Fruit fly (Drosophila melanogaster) whole organism, embryonic: Measurements from ENCODE around the gene Irbp18.

ENCODE experiments used
- CG10321 ChIP-seq: fragments of 200-800 bp; sonication (Bioruptor generic); IDR thresholded peaks from 2 replicates; pipeline ENCODE4 v1.3.6; 2022; ENCODE audit warnings: missing biosample characterization, missing genetic modification characterization
- CG11695 ChIP-seq: fragments of 200-800 bp; sonication (Bioruptor generic); IDR thresholded peaks from 3 replicates; pipeline ENCODE4 v1.3.6; 2022; ENCODE audit warnings: missing biosample characterization, missing genetic modification characterization
- CG12155 ChIP-seq: fragments of 200-800 bp; sonication (Bioruptor generic); optimal IDR thresholded peaks from 3 replicates; lab custom pipeline; 2016; ENCODE audit warnings: missing biosample characterization, missing genetic modification characterization
- CG12769 ChIP-seq: fragments of 200-800 bp; sonication (Bioruptor generic); optimal IDR thresholded peaks from 2 replicates; lab custom pipeline; 2019; ENCODE audit warnings: missing biosample characterization, mild to moderate bottlenecking, missing genetic modification characterization, moderate library complexity
- CG13287 ChIP-seq: fragments of 200-800 bp; sonication (Bioruptor generic); IDR thresholded peaks from 2 replicates; pipeline ENCODE4 v1.3.6; 2022; ENCODE audit warnings: missing biosample characterization, missing genetic modification characterization; ENCODE audit not compliant: partially characterized antibody
- CG14667 ChIP-seq: fragments of 200-800 bp; sonication (Bioruptor generic); IDR thresholded peaks from 2 replicates; pipeline ENCODE4 v1.3.6; 2022; ENCODE audit warnings: missing biosample characterization, missing genetic modification characterization
- CG14965 ChIP-seq: fragments of 200-800 bp; sonication (Bioruptor generic); optimal IDR thresholded peaks from 2 replicates; lab custom pipeline; 2016; ENCODE audit warnings: missing biosample characterization, missing genetic modification characterization, borderline replicate concordance
- CG16779 ChIP-seq: fragments of 200-800 bp; sonication (Bioruptor generic); IDR thresholded peaks from 2 replicates; pipeline ENCODE4 v1.3.6; 2022; ENCODE audit warnings: missing biosample characterization, missing genetic modification characterization
- CG18619 ChIP-seq: fragments of 200-800 bp; sonication (Bioruptor generic); optimal IDR thresholded peaks from 3 replicates; lab custom pipeline; 2017; ENCODE audit warnings: missing biosample characterization, mild to moderate bottlenecking, missing genetic modification characterization
- CG2678 ChIP-seq: fragments of 200-800 bp; sonication (Bioruptor generic); optimal IDR thresholded peaks from 3 replicates; lab custom pipeline; 2019; ENCODE audit warnings: missing biosample characterization, mild to moderate bottlenecking, missing genetic modification characterization, moderate library complexity
- CG31365 ChIP-seq: fragments of 200-800 bp; sonication (Bioruptor generic); optimal IDR thresholded peaks from 2 replicates; lab custom pipeline; 2018; ENCODE audit warnings: missing biosample characterization, mild to moderate bottlenecking, missing genetic modification characterization
- CG34224 ChIP-seq: fragments of 200-800 bp; sonication (Bioruptor generic); IDR thresholded peaks from 3 replicates; pipeline ENCODE4 v1.3.6; 2022; ENCODE audit warnings: missing biosample characterization, missing genetic modification characterization; ENCODE audit not compliant: partially characterized antibody
- CG6175 ChIP-seq: fragments of 200-800 bp; sonication (Bioruptor generic); IDR thresholded peaks from 3 replicates; pipeline ENCODE4 v1.3.6; 2022; ENCODE audit warnings: missing biosample characterization, missing genetic modification characterization
- CG9215 ChIP-seq: fragments of 200-800 bp; sonication (Bioruptor generic); IDR thresholded peaks from 2 replicates; pipeline ENCODE4 v1.3.6; 2022; ENCODE audit warnings: missing biosample characterization, missing genetic modification characterization
- Dad ChIP-seq: fragments of 200-800 bp; sonication (Bioruptor generic); optimal IDR thresholded peaks from 3 replicates; lab custom pipeline; 2016; ENCODE audit warnings: missing biosample characterization, missing genetic modification characterization
- Deaf1 ChIP-seq: fragments of 200-800 bp; optimal IDR thresholded peaks from 3 replicates; lab custom pipeline; 2019; ENCODE audit warnings: missing biosample characterization, mild to moderate bottlenecking, missing genetic modification characterization, moderate library complexity
- Hr3 ChIP-seq: fragments of 200-800 bp; sonication (Bioruptor generic); optimal IDR thresholded peaks from 3 replicates; lab custom pipeline; 2016; ENCODE audit warnings: missing biosample characterization, missing genetic modification characterization
- Opbp ChIP-seq: fragments of 200-800 bp; sonication (Bioruptor generic); IDR thresholded peaks from 3 replicates; pipeline ENCODE4 v1.3.6; 2022; ENCODE audit warnings: missing biosample characterization, missing genetic modification characterization; ENCODE audit not compliant: partially characterized antibody
- Ptx1 ChIP-seq: fragments of 200-800 bp; sonication (Bioruptor generic); IDR thresholded peaks from 2 replicates; pipeline ENCODE4 v1.3.6; 2022; ENCODE audit warnings: missing biosample characterization, missing genetic modification characterization
- Six4 ChIP-seq: fragments of 200-800 bp; sonication (Bioruptor generic); optimal IDR thresholded peaks from 2 replicates; lab custom pipeline; 2016; ENCODE audit warnings: missing biosample characterization, missing genetic modification characterization
- Sox102F ChIP-seq: fragments of 200-800 bp; sonication (Bioruptor generic); optimal IDR thresholded peaks from 2 replicates; lab custom pipeline; 2018; ENCODE audit warnings: missing biosample characterization, mild to moderate bottlenecking, missing genetic modification characterization, moderate library complexity
- Tbp ChIP-seq: fragments of >200 bp; optimal IDR thresholded peaks from 2 replicates; lab custom pipeline; 2018; ENCODE audit warnings: missing biosample characterization, missing genetic modification characterization
- aop ChIP-seq: fragments of 200-800 bp; sonication (Bioruptor generic); IDR thresholded peaks from 2 replicates; pipeline ENCODE4 v1.3.6; 2022; ENCODE audit warnings: missing biosample characterization, missing genetic modification characterization
- ash1 ChIP-seq: fragments of 200-800 bp; sonication (Bioruptor generic); optimal IDR thresholded peaks from 2 replicates; lab custom pipeline; 2018; ENCODE audit warnings: missing biosample characterization, mild to moderate bottlenecking, missing genetic modification characterization
- ato ChIP-seq: fragments of 200-800 bp; sonication (Bioruptor generic); IDR thresholded peaks from 2 replicates; pipeline ENCODE4 v1.3.6; 2022; ENCODE audit warnings: missing biosample characterization, missing genetic modification characterization; ENCODE audit not compliant: partially characterized antibody
- bigmax ChIP-seq: fragments of 200-800 bp; sonication (Bioruptor generic); optimal IDR thresholded peaks from 2 replicates; lab custom pipeline; 2018; ENCODE audit warnings: missing biosample characterization, mild to moderate bottlenecking, missing genetic modification characterization
- chinmo ChIP-seq: fragments of 200-800 bp; sonication (Bioruptor generic); IDR thresholded peaks from 4 replicates; pipeline ENCODE4 v1.3.6; 2022; ENCODE audit warnings: missing biosample characterization, missing genetic modification characterization; ENCODE audit not compliant: partially characterized antibody
- dati ChIP-seq: fragments of 200-800 bp; sonication (Bioruptor generic); IDR thresholded peaks from 2 replicates; pipeline ENCODE4 v1.3.6; 2022; ENCODE audit warnings: missing biosample characterization, missing genetic modification characterization
- disco-r ChIP-seq: fragments of 200-800 bp; sonication (Bioruptor generic); optimal IDR thresholded peaks from 2 replicates; lab custom pipeline; 2016; ENCODE audit warnings: missing biosample characterization, missing genetic modification characterization
- dmrt11E ChIP-seq: fragments of 200-800 bp; sonication (Bioruptor generic); optimal IDR thresholded peaks from 3 replicates; lab custom pipeline; 2018; ENCODE audit warnings: missing biosample characterization, mild to moderate bottlenecking, missing genetic modification characterization, moderate library complexity
- dysf ChIP-seq: fragments of 200-800 bp; sonication (Bioruptor generic); IDR thresholded peaks from 3 replicates; pipeline ENCODE4 v1.3.6; 2022; ENCODE audit warnings: missing biosample characterization, missing genetic modification characterization
- emc ChIP-seq: fragments of 200-800 bp; sonication (Bioruptor generic); optimal IDR thresholded peaks from 2 replicates; lab custom pipeline; 2016; ENCODE audit warnings: missing biosample characterization, missing genetic modification characterization
- fu2 ChIP-seq: fragments of 200-800 bp; sonication (Bioruptor generic); optimal IDR thresholded peaks from 2 replicates; lab custom pipeline; 2016; ENCODE audit warnings: missing biosample characterization, missing genetic modification characterization
- kah ChIP-seq: fragments of 200-800 bp; sonication (Bioruptor generic); optimal IDR thresholded peaks from 2 replicates; lab custom pipeline; 2018; ENCODE audit warnings: missing biosample characterization, mild to moderate bottlenecking, missing genetic modification characterization
- lov ChIP-seq, 2 experiments: fragments of 200-800 bp in 1 of 2; fragments of >200 bp in 1 of 2; sonication (Bioruptor generic) in 1 of 2; IDR thresholded peaks in 1 of 2; optimal IDR thresholded peaks in 1 of 2; 2 replicates in 1 of 2; 3 replicates in 1 of 2; pipeline versions ENCODE4 v1.3.6 to Lab custom; 2017 to 2022; ENCODE audit warnings: missing biosample characterization in 1 of 2, missing genetic modification characterization in 1 of 2
- mam ChIP-seq: fragments of 200-800 bp; sonication (Bioruptor generic); optimal IDR thresholded peaks from 3 replicates; lab custom pipeline; 2016; ENCODE audit warnings: missing biosample characterization, missing genetic modification characterization
- nerfin-1 ChIP-seq: fragments of 200-800 bp; sonication (Bioruptor generic); optimal IDR thresholded peaks from 3 replicates; lab custom pipeline; 2019; ENCODE audit warnings: missing biosample characterization, mild to moderate bottlenecking, missing genetic modification characterization, moderate library complexity
- nerfin-2 ChIP-seq: fragments of 200-800 bp; sonication (Bioruptor generic); IDR thresholded peaks from 2 replicates; pipeline ENCODE4 v1.3.6; 2022; ENCODE audit warnings: missing biosample characterization, missing genetic modification characterization; ENCODE audit not compliant: partially characterized antibody
- pho ChIP-seq: fragments of 200-800 bp; sonication (Bioruptor generic); optimal IDR thresholded peaks from 2 replicates; lab custom pipeline; 2016; ENCODE audit warnings: missing biosample characterization, missing genetic modification characterization
- pros ChIP-seq: fragments of 200-800 bp; sonication (Bioruptor generic); optimal IDR thresholded peaks from 3 replicates; lab custom pipeline; 2019; ENCODE audit warnings: missing biosample characterization, mild to moderate bottlenecking, missing genetic modification characterization, moderate library complexity
- rib ChIP-seq: fragments of 200-800 bp; sonication (Bioruptor generic); IDR thresholded peaks from 2 replicates; pipeline ENCODE4 v1.3.6; 2022; ENCODE audit warnings: missing biosample characterization, missing genetic modification characterization
- row ChIP-seq: fragments of 200-800 bp; sonication (Bioruptor generic); IDR thresholded peaks from 3 replicates; pipeline ENCODE4 v1.3.6; 2022; ENCODE audit warnings: missing biosample characterization, missing genetic modification characterization
- sd ChIP-seq: fragments of 200-800 bp; sonication (Bioruptor generic); optimal IDR thresholded peaks from 3 replicates; lab custom pipeline; 2018; ENCODE audit warnings: missing biosample characterization, mild to moderate bottlenecking, missing genetic modification characterization, moderate library complexity
- sim ChIP-seq: fragments of 200-800 bp; sonication (Bioruptor generic); IDR thresholded peaks from 2 replicates; pipeline ENCODE4 v1.3.6; 2022; ENCODE audit warnings: missing biosample characterization, missing genetic modification characterization
- sob ChIP-seq: fragments of 200-800 bp; sonication (Bioruptor generic); IDR thresholded peaks from 2 replicates; pipeline ENCODE4 v1.3.6; 2022; ENCODE audit warnings: missing biosample characterization, missing genetic modification characterization
- sr ChIP-seq: fragments of 200-800 bp; sonication (Bioruptor generic); IDR thresholded peaks from 3 replicates; pipeline ENCODE4 v1.3.6; 2022; ENCODE audit warnings: missing biosample characterization, missing genetic modification characterization
- trem ChIP-seq: fragments of 200-800 bp; optimal IDR thresholded peaks from 3 replicates; lab custom pipeline; 2019; ENCODE audit warnings: missing biosample characterization, mild to moderate bottlenecking, missing genetic modification characterization, moderate library complexity
- wdn ChIP-seq: fragments of 200-800 bp; sonication (Bioruptor generic); IDR thresholded peaks from 2 replicates; pipeline ENCODE4 v1.3.6; 2022; ENCODE audit warnings: missing biosample characterization, missing genetic modification characterization
- yki ChIP-seq: fragments of >200 bp; optimal IDR thresholded peaks from 3 replicates; lab custom pipeline; 2018
- zen2 ChIP-seq: fragments of 200-800 bp; sonication (Bioruptor generic); IDR thresholded peaks from 3 replicates; pipeline ENCODE4 v1.3.6; 2022; ENCODE audit warnings: missing biosample characterization, missing genetic modification characterization; ENCODE audit not compliant: partially characterized antibody

Irbp18 gene

DNA sequence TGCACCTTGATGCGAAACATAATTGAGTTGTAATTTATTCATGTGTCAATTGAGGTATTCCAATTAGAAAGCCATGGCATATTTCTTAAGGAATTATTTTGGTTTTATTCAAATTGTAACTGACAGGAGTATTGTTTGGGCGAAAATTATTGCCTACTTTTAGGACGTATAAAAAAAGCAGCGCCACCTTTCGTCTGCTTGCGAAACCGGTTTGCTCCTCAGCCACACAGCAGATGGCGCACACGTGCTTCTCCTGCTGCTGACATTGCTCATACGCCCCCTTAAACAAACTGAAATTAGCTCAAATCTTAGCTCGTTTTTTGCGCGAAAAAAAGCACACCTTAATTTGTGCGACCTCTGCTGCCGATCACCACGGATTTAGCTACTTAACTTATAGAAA lies 50.1 kb downstream of the Irbp18 start (continued):
- TF ChIP-seq zen2 (GFP tag; lab: Robert Waterston, UW) = no peak
- peak; percentile 65 for TF ChIP-seq Dad (GFP tag; lab: Kevin White, UChicago)
- TF ChIP-seq CG31365 (tag; lab: Kevin White, UChicago) = peak; percentile 59
- peak; percentile 54; the same call in 1 of the 3 replicates for TF ChIP-seq Opbp (GFP tag; lab: Robert Waterston, UW)
- TF ChIP-seq row = peak; percentile 33; the same call in 1 of the 3 replicates
- peak; percentile 68 for TF ChIP-seq CG12769 (tag; lab: Kevin White, UChicago)
- peak; percentile 65; the same call in 1 of the 2 replicates for TF ChIP-seq CG9215 (GFP tag; lab: Robert Waterston, UW)
- TF ChIP-seq emc = peak; percentile 40
- peak; percentile 55; the same call in 1 of the 2 replicates for TF ChIP-seq CG13287 (GFP tag; lab: Robert Waterston, UW)
- peak; percentile 70 for TF ChIP-seq Sox102F
- TF ChIP-seq chinmo (GFP tag; lab: Robert Waterston, UW) = no peak
- peak; percentile 21 for TF ChIP-seq pho (GFP tag; lab: Kevin White, UChicago)
- TF ChIP-seq CG14667 (GFP tag; lab: Robert Waterston, UW) = peak; percentile 72
- TF ChIP-seq kah = peak; percentile 42
- peak; percentile 43 for TF ChIP-seq nerfin-1
- peak; percentile 86 for TF ChIP-seq Ptx1
- peak; percentile 42; the same call in 1 of the 2 replicates for TF ChIP-seq aop
- TF ChIP-seq wdn (GFP tag; lab: Robert Waterston, UW) = no peak
- peak; percentile 59 for TF ChIP-seq dmrt11E (tag; lab: Kevin White, UChicago)
- TF ChIP-seq CG10321 = no peak
- no peak for TF ChIP-seq CG34224
- peak; percentile 54 for TF ChIP-seq CG2678
- peak; percentile 90 for TF ChIP-seq CG14965
- peak; percentile 76 for TF ChIP-seq Hr3 (GFP tag; lab: Kevin White, UChicago)
- peak; percentile 33 for TF ChIP-seq trem (tag; lab: Kevin White, UChicago)
- TF ChIP-seq lov (optimal IDR thresholded peaks at IDR 0.05; lab: Kevin White, UChicago) = no peak
- TF ChIP-seq lov (GFP tag; IDR thresholded peaks at IDR 0.05; lab: Robert Waterston, UW) = peak; percentile 84
- peak; percentile 12 for TF ChIP-seq Deaf1
- peak; percentile 36; the same call in 1 of the 2 replicates for TF ChIP-seq dati
- no peak for TF ChIP-seq rib (GFP tag; lab: Robert Waterston, UW)
- no peak for TF ChIP-seq sim
- TF ChIP-seq mam (GFP tag; lab: Kevin White, UChicago) = peak; percentile 64
- TF ChIP-seq yki (lab: Kevin White, UChicago) = no peak
- TF ChIP-seq disco-r (GFP tag; lab: Kevin White, UChicago) = peak; percentile 65
- TF ChIP-seq CG6175 (GFP tag; lab: Robert Waterston, UW) = 0 out of 3 replicates have a peak, but pooled peaks have one; percentile 64
- TF ChIP-seq Six4 = peak; percentile 54
- no peak for TF ChIP-seq ato (GFP tag; lab: Robert Waterston, UW)
- no peak for TF ChIP-seq bigmax
- peak; percentile 82; the same call in 2 of the 3 replicates for TF ChIP-seq sr
- no peak for TF ChIP-seq CG11695 (GFP tag; lab: Robert Waterston, UW)
- TF ChIP-seq dysf = peak; percentile 85
- TF ChIP-seq CG12155 (GFP tag; lab: Kevin White, UChicago) = peak; percentile 38
- peak; percentile 24 for TF ChIP-seq ash1 (GFP tag; lab: Kevin White, UChicago)
- TF ChIP-seq sd (tag; lab: Kevin White, UChicago) = no peak
- TF ChIP-seq Tbp (GFP tag; lab: Kevin White, UChicago) = no peak
- no peak for TF ChIP-seq pros
- TF ChIP-seq CG18619 = peak; percentile 73
- TF ChIP-seq nerfin-2 (GFP tag; lab: Robert Waterston, UW) = peak; percentile 38; the same call in 1 of the 2 replicates
- peak; percentile 82 for TF ChIP-seq sob
- TF ChIP-seq CG16779 (GFP tag; lab: Robert Waterston, UW) = peak; percentile 77
- peak; percentile 45 for TF ChIP-seq fu2
